Worm (Caenorhabditis elegans) whole organism, early embryonic: ENCODE data around the gene clec-8.

Source experiments
- B0310.2 ChIP-seq: sonication (generic microtip); optimal IDR thresholded peaks from 2 replicates; lab custom pipeline; 2016; ENCODE audit warnings: mild to moderate bottlenecking, missing genetic modification characterization, missing compliant biosample characterization
- aly-1 ChIP-seq: sonication (generic microtip); optimal IDR thresholded peaks from 2 replicates; lab custom pipeline; 2016; ENCODE audit warnings: missing genetic modification characterization, missing compliant biosample characterization
- ama-1 ChIP-seq: fragments of 150-350 bp; optimal IDR thresholded peaks from 2 replicates; lab custom pipeline; 2014
- flt-1 ChIP-seq: fragments of 200-800 bp; sonication (Bioruptor generic); IDR thresholded peaks from 2 replicates; pipeline ENCODE4 v1.3.6; 2022; ENCODE audit warnings: missing genetic modification characterization, missing compliant biosample characterization
- tbx-11 ChIP-seq: fragments of 200-800 bp; sonication (Bioruptor generic); IDR thresholded peaks from 2 replicates; pipeline ENCODE4 v1.3.6; 2022; ENCODE audit warnings: missing genetic modification characterization, missing compliant biosample characterization
- tbx-37 ChIP-seq: fragments of 200-800 bp; sonication (Bioruptor generic); conservative IDR thresholded peaks from 2 replicates; pipeline ENCODE4 v1.3.6; 2022; ENCODE audit warnings: missing genetic modification reagents, missing genetic modification characterization, missing compliant biosample characterization

DNA sequence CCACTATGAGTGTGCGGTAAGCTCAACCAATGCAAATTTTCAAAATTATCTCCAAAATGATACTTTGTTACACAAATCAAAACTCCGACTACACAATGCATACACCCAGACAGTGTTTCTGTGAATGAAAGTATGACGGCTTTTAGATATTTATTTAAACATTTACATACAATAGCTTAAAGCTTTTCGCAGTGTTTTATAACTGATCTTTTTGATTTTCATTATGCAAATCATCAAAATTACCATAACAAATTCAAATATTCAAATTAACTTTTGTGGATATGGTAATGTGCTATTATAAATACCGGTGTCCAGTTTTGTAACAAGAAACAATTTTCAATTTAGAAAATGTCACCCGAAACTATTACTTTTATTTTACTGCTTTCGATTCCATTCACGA lies 31.4 kb downstream of the clec-8 start, which contains the start of the genes F49C5.5 and F49C5.10:
- no peak for TF ChIP-seq ama-1
- no peak for TF ChIP-seq flt-1 (GFP tag; lab: Robert Waterston, UW)
- no peak for TF ChIP-seq tbx-11 (GFP tag; lab: Robert Waterston, UW)
- TF ChIP-seq aly-1 (tag; lab: Kevin White, UChicago) = no peak
- no peak for TF ChIP-seq B0310.2 (tag; lab: Kevin White, UChicago)
- TF ChIP-seq tbx-37 (GFP tag; lab: Robert Waterston, UW) = no peak
